Worm (Caenorhabditis elegans) whole organism, young adult: ENCODE measurements around the gene vha-2.

Experiments
- B0035.1 ChIP-seq: sonication (generic microtip); optimal IDR thresholded peaks from 2 replicates; lab custom pipeline; 2016; ENCODE audit warnings: missing genetic modification characterization, mild to moderate bottlenecking, missing compliant biosample characterization, missing genotype, missing genetic modification reagents
- C06A6.2 ChIP-seq: fragments of 200-800 bp; sonication (Bioruptor generic); conservative IDR thresholded peaks from 2 replicates; pipeline ENCODE4 v1.3.6; 2022; ENCODE audit warnings: missing genetic modification characterization, missing compliant biosample characterization
- D2030.7 ChIP-seq: fragments of 200-800 bp; sonication (Bioruptor generic); IDR thresholded peaks from 2 replicates; pipeline ENCODE4 v1.3.6; 2022; ENCODE audit warnings: missing genetic modification reagents, missing genetic modification characterization, missing compliant biosample characterization
- F52B5.7 ChIP-seq: sonication (generic microtip); optimal IDR thresholded peaks from 2 replicates; lab custom pipeline; 2016; ENCODE audit warnings: mild to moderate bottlenecking, missing genetic modification characterization, missing compliant biosample characterization
- F55B11.4 ChIP-seq: sonication (generic microtip); optimal IDR thresholded peaks from 2 replicates; lab custom pipeline; 2016; ENCODE audit warnings: missing compliant biosample characterization, missing genetic modification characterization, borderline replicate concordance; ENCODE audit not compliant: insufficient read depth
- F57A8.1 ChIP-seq: fragments of 200-800 bp; sonication (Bioruptor generic); optimal IDR thresholded peaks from 2 replicates; lab custom pipeline; 2018; ENCODE audit warnings: mild to moderate bottlenecking, missing genetic modification characterization, moderate library complexity, missing compliant biosample characterization
- T07F8.4 ChIP-seq: sonication (generic microtip); optimal IDR thresholded peaks from 2 replicates; lab custom pipeline; 2016; ENCODE audit warnings: mild to moderate bottlenecking, missing genetic modification characterization, moderate library complexity, missing compliant biosample characterization
- akir-1 ChIP-seq: fragments of 200-800 bp; sonication (Bioruptor generic); optimal IDR thresholded peaks from 2 replicates; lab custom pipeline; 2018; ENCODE audit warnings: mild to moderate bottlenecking, missing genetic modification characterization, moderate library complexity, missing compliant biosample characterization
- atf-7 ChIP-seq: sonication (generic microtip); optimal IDR thresholded peaks from 2 replicates; lab custom pipeline; 2017; ENCODE audit warnings: mild to moderate bottlenecking, missing genetic modification characterization, missing compliant biosample characterization
- attf-5 ChIP-seq: fragments of 200-800 bp; sonication (Bioruptor generic); optimal IDR thresholded peaks from 2 replicates; lab custom pipeline; 2018; ENCODE audit warnings: mild to moderate bottlenecking, missing genetic modification characterization, missing compliant biosample characterization
- attf-6 ChIP-seq: fragments of 200-800 bp; sonication (Bioruptor generic); IDR thresholded peaks from 2 replicates; pipeline ENCODE4 v1.3.6; 2022; ENCODE audit warnings: missing genetic modification reagents, missing genetic modification characterization, missing compliant biosample characterization
- bed-1 ChIP-seq: fragments of 200-800 bp; sonication (Bioruptor generic); IDR thresholded peaks from 2 replicates; pipeline ENCODE4 v1.3.6; 2022; ENCODE audit warnings: missing genetic modification reagents, missing genetic modification characterization, missing compliant biosample characterization
- ceh-100 ChIP-seq: fragments of 200-800 bp; sonication (Bioruptor generic); IDR thresholded peaks from 2 replicates; pipeline ENCODE4 v1.3.6; 2022; ENCODE audit warnings: missing genetic modification reagents, missing genetic modification characterization, missing compliant biosample characterization
- ceh-79 ChIP-seq: sonication (generic microtip); optimal IDR thresholded peaks from 2 replicates; lab custom pipeline; 2017; ENCODE audit warnings: mild to moderate bottlenecking, missing genetic modification characterization, missing compliant biosample characterization
- chd-7 ChIP-seq: sonication (generic microtip); optimal IDR thresholded peaks from 2 replicates; lab custom pipeline; 2016; ENCODE audit warnings: mild to moderate bottlenecking, missing genetic modification characterization, moderate library complexity, missing compliant biosample characterization
- die-1 ChIP-seq: sonication (generic microtip); optimal IDR thresholded peaks from 2 replicates; lab custom pipeline; 2016; ENCODE audit warnings: missing genotype, mild to moderate bottlenecking, missing genetic modification characterization, missing compliant biosample characterization
- dox-1 ChIP-seq: fragments of 200-800 bp; sonication (Bioruptor generic); IDR thresholded peaks from 2 replicates; pipeline ENCODE4 v1.3.6; 2022; ENCODE audit warnings: missing genetic modification reagents, missing genetic modification characterization, missing compliant biosample characterization
- dpl-1 ChIP-seq: fragments of 150-350 bp; optimal IDR thresholded peaks from 2 replicates; lab custom pipeline; 2014; ENCODE audit warnings: missing biosample characterization, missing genetic modification reagents, missing genetic modification characterization
- efl-1 ChIP-seq: fragments of 150-350 bp; optimal IDR thresholded peaks from 2 replicates; lab custom pipeline; 2014; ENCODE audit warnings: missing biosample characterization, missing genetic modification reagents, missing genetic modification characterization
- egl-44 ChIP-seq: fragments of 200-800 bp; sonication (Bioruptor generic); IDR thresholded peaks from 2 replicates; pipeline ENCODE4 v1.3.6; 2022; ENCODE audit warnings: missing genetic modification reagents, missing genetic modification characterization, missing compliant biosample characterization
- ekl-4 ChIP-seq: fragments of 200-800 bp; sonication (Bioruptor generic); IDR thresholded peaks from 2 replicates; pipeline ENCODE4 v1.3.6; 2022; ENCODE audit warnings: missing genetic modification reagents, missing genetic modification characterization, missing compliant biosample characterization
- fkh-3 ChIP-seq: sonication (generic microtip); optimal IDR thresholded peaks from 2 replicates; lab custom pipeline; 2016; ENCODE audit warnings: mild to moderate bottlenecking, missing genetic modification characterization, missing compliant biosample characterization
- hlh-12 ChIP-seq: sonication (generic microtip); optimal IDR thresholded peaks from 2 replicates; lab custom pipeline; 2016; ENCODE audit warnings: missing genetic modification characterization, missing compliant biosample characterization
- hlh-26 ChIP-seq: fragments of 200-800 bp; sonication (Bioruptor generic); conservative IDR thresholded peaks from 2 replicates; pipeline ENCODE4 v1.3.6; 2022; ENCODE audit warnings: missing genetic modification reagents, missing genetic modification characterization, missing compliant biosample characterization
- lin-40 ChIP-seq: sonication (generic microtip); optimal IDR thresholded peaks from 2 replicates; lab custom pipeline; 2016; ENCODE audit warnings: missing genetic modification characterization, mild to moderate bottlenecking, missing compliant biosample characterization, missing genotype, missing genetic modification reagents
- lir-1 ChIP-seq: fragments of 200-800 bp; sonication (Bioruptor generic); conservative IDR thresholded peaks from 2 replicates; pipeline ENCODE4 v1.3.6; 2022; ENCODE audit warnings: missing genetic modification reagents, missing genetic modification characterization, missing compliant biosample characterization
- nfya-1 ChIP-seq: sonication (generic microtip); optimal IDR thresholded peaks from 2 replicates; lab custom pipeline; 2017; ENCODE audit warnings: antibody characterized with exemption, missing compliant biosample characterization, missing genetic modification characterization, borderline replicate concordance; ENCODE audit not compliant: insufficient read depth
- nhr-80 ChIP-seq: sonication (generic microtip); optimal IDR thresholded peaks from 2 replicates; lab custom pipeline; 2016; ENCODE audit warnings: missing genetic modification characterization, missing compliant biosample characterization
- nhr-90 ChIP-seq: sonication (generic microtip); optimal IDR thresholded peaks from 2 replicates; lab custom pipeline; 2016; ENCODE audit warnings: missing genotype, mild to moderate bottlenecking, missing genetic modification characterization, missing compliant biosample characterization
- pbrm-1 ChIP-seq: fragments of 200-800 bp; sonication (Bioruptor generic); IDR thresholded peaks from 2 replicates; pipeline ENCODE4 v1.3.6; 2022; ENCODE audit warnings: missing genetic modification reagents, missing genetic modification characterization, missing compliant biosample characterization
- pha-4 ChIP-seq: fragments of 150-350 bp; sonication (generic microtip); optimal IDR thresholded peaks from 2 replicates; lab custom pipeline; 2014; ENCODE audit warnings: missing biosample characterization, missing genetic modification reagents, missing genetic modification characterization
- snpc-1.3 ChIP-seq: sonication (generic microtip); optimal IDR thresholded peaks from 2 replicates; lab custom pipeline; 2017; ENCODE audit warnings: missing genetic modification characterization, mild to moderate bottlenecking, missing compliant biosample characterization, antibody characterized with exemption, moderate library complexity, missing genotype, missing genetic modification reagents; ENCODE audit not compliant: insufficient read depth
- snpc-4 ChIP-seq, 5 experiments: fragments of 150-350 bp in 1 of 5; sonication (generic microtip) in 4 of 5; optimal IDR thresholded peaks; 2 replicates each; lab custom pipeline; 2014 to 2018; ENCODE audit warnings: missing genetic modification characterization in 5 of 5, missing biosample characterization in 3 of 5, antibody characterized with exemption in 2 of 5, mild to moderate bottlenecking in 2 of 5, missing compliant biosample characterization in 2 of 5, missing genotype in 2 of 5, moderate library complexity in 2 of 5, missing genetic modification reagents in 1 of 5
- somi-1 ChIP-seq: fragments of 200-800 bp; sonication (Bioruptor generic); optimal IDR thresholded peaks from 2 replicates; lab custom pipeline; 2018; ENCODE audit warnings: mild to moderate bottlenecking, missing genetic modification characterization, missing compliant biosample characterization
- tbp1 ChIP-seq: fragments of 200-800 bp; sonication (Bioruptor generic); optimal IDR thresholded peaks from 2 replicates; lab custom pipeline; 2018; ENCODE audit warnings: mild to moderate bottlenecking, missing genetic modification characterization, missing compliant biosample characterization
- unc-130 ChIP-seq: sonication (generic microtip); optimal IDR thresholded peaks from 2 replicates; lab custom pipeline; 2016; ENCODE audit warnings: missing genetic modification reagents, missing genetic modification characterization, missing compliant biosample characterization
- xnd-1 ChIP-seq: sonication (generic microtip); optimal IDR thresholded peaks from 2 replicates; lab custom pipeline; 2016; ENCODE audit warnings: missing genotype, missing genetic modification reagents, missing genetic modification characterization, missing compliant biosample characterization
- zim-3 ChIP-seq: sonication (generic microtip); optimal IDR thresholded peaks from 2 replicates; lab custom pipeline; 2017; ENCODE audit warnings: mild to moderate bottlenecking, missing genetic modification characterization, moderate library complexity, missing compliant biosample characterization
- ztf-18 ChIP-seq: sonication (generic microtip); optimal IDR thresholded peaks from 2 replicates; lab custom pipeline; 2016; ENCODE audit warnings: missing genotype, mild to moderate bottlenecking, missing genetic modification characterization, missing compliant biosample characterization
- ztf-22 ChIP-seq: fragments of 200-800 bp; sonication (Bioruptor generic); optimal IDR thresholded peaks from 2 replicates; lab custom pipeline; 2018; ENCODE audit warnings: mild to moderate bottlenecking, missing genetic modification characterization, moderate library complexity, missing compliant biosample characterization
- ztf-25 ChIP-seq: fragments of 200-800 bp; sonication (Bioruptor generic); IDR thresholded peaks from 2 replicates; pipeline ENCODE4 v1.3.6; 2022; ENCODE audit warnings: missing genetic modification reagents, missing genetic modification characterization, missing compliant biosample characterization
- ztf-26 ChIP-seq: sonication (generic microtip); optimal IDR thresholded peaks from 2 replicates; lab custom pipeline; 2017; ENCODE audit warnings: missing genetic modification characterization, missing compliant biosample characterization

vha-2 gene

ce11 chrIII:9818763-9819162 is 36.8 kb downstream of the vha-2 start, which contains the start of gene panl-3 (continued):
- TF ChIP-seq lin-40 (tag; lab: Kevin White, UChicago): peak; percentile 37
- TF ChIP-seq zim-3 (tag; lab: Kevin White, UChicago): no peak
- peak; percentile 0 for TF ChIP-seq dpl-1 (GFP tag; lab: Kevin White, UChicago)
- peak; percentile 88 for TF ChIP-seq attf-5 (GFP tag; lab: Kevin White, UChicago)
- TF ChIP-seq pbrm-1 (GFP tag; lab: Robert Waterston, UW): 0 out of 2 replicates have a peak, but pooled peaks have one; percentile 12
- no peak for TF ChIP-seq xnd-1 (tag; lab: Kevin White, UChicago)
- TF ChIP-seq somi-1 (GFP tag; lab: Kevin White, UChicago): peak; percentile 36

ce11 chrIII:9822942-9823341 is 41.0 kb downstream of the vha-2 start, which contains the start of gene arl-5:
Gene arl-5, plus strand, starts transcription at chrIII:9823242.
- TF ChIP-seq akir-1 (GFP tag; lab: Kevin White, UChicago): no peak
- no peak for TF ChIP-seq ceh-79 (tag; lab: Kevin White, UChicago)
- no peak for TF ChIP-seq ztf-22 (GFP tag; lab: Kevin White, UChicago)
- no peak for TF ChIP-seq nhr-90 (tag; lab: Kevin White, UChicago)
- TF ChIP-seq D2030.7 (GFP tag; lab: Robert Waterston, UW): no peak
- no peak for TF ChIP-seq atf-7
- TF ChIP-seq ztf-25 (GFP tag; lab: Robert Waterston, UW): no peak
- TF ChIP-seq xnd-1 (tag; lab: Kevin White, UChicago): no peak
- no peak for TF ChIP-seq unc-130 (GFP tag; lab: Kevin White, UChicago)
- no peak for TF ChIP-seq attf-6
- TF ChIP-seq, all 124 proteins: peak for 0

DNA sequence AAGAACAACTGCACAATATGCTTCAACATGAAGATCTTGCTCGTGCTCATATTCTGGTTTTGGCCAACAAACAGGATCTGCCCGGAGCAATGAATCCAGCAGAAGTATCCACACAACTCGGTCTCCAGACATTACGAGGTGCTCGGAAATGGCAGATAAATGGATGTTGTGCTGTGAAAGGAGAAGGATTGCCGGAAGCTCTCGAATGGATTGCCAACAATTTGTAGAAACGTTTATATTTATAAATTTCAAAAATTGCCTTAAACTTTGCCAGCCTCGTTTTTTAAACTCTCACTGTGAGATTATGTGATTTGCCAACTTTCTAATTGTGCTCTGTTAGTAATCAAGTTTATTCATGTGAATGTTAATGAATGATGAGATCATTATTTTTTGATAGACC is 41.8 kb downstream of the vha-2 start:
- TF ChIP-seq die-1 (tag; lab: Kevin White, UChicago) (no peak), F57A8.1 (no peak), F52B5.7 (tag; lab: Kevin White, UChicago) (no peak), attf-5 (GFP tag; lab: Kevin White, UChicago) (no peak), ztf-25 (GFP tag; lab: Robert Waterston, UW) (no peak), C06A6.2 (GFP tag; lab: Robert Waterston, UW) (no peak), nfya-1 (no peak), efl-1 (GFP tag; lab: Kevin White, UChicago) (no peak), B0035.1 (tag; lab: Kevin White, UChicago) (no peak), bed-1 (GFP tag; lab: Robert Waterston, UW) (no peak), ceh-100 (GFP tag; lab: Robert Waterston, UW) (no peak), dox-1 (GFP tag; lab: Robert Waterston, UW) (no peak), ztf-18 (tag; lab: Kevin White, UChicago) (no peak), hlh-12 (tag; lab: Kevin White, UChicago) (no peak), snpc-4 (GFP tag; optimal IDR thresholded peaks at IDR 0.05; lab: Kevin White, UChicago) (no peak), snpc-4 (tag; optimal IDR thresholded peaks at IDR 0.05; lab: Kevin White, UChicago) (no peak)

DNA sequence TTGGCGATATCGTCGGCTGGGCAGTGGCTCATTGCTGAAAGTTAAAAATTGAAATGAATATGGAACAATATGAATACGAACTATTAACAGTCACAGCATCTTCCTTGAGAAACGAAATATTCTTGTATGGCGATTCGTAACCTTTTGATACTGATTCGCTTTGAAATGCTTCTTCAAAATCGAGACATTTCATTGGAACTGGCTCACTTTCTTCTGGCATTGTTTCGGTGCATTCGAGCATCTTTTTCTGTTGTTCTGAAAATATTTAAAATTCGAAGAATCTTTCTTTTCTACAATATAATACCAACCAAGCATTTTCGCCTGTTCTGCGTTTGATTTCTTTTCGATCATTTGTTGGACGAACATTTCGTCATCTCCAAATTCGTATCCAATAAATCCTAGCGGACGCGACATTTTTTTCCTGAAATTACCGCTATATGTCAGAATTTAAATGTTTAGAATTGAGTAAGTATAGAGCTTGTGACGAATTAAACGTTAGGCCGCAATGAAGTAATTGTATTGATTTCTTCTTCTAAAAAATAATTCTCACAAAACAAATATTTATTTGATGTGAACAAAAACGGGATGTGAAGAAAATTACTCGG is 42.5 kb downstream of the vha-2 start, which contains the start of gene lin-52:
lin-52 (minus strand) TSS at position 421 of the 605 bp plus-strand sequence.
- TF ChIP-seq pha-4 (tag; lab: Kevin White, UChicago) (no peak), T07F8.4 (tag; lab: Kevin White, UChicago) (no peak), chd-7 (peak; percentile 64), ztf-26 (tag; lab: Kevin White, UChicago) (peak; percentile 46), ztf-25 (GFP tag; lab: Robert Waterston, UW) (no peak), ekl-4 (GFP tag; lab: Robert Waterston, UW) (peak; percentile 35), B0035.1 (tag; lab: Kevin White, UChicago) (peak; percentile 31), snpc-1.3 (tag; lab: Kevin White, UChicago) (no peak), tbp1 (GFP tag; lab: Kevin White, UChicago) (peak; percentile 11), lir-1 (GFP tag; lab: Robert Waterston, UW) (no peak), hlh-26 (GFP tag; lab: Robert Waterston, UW) (no peak), fkh-3 (tag; lab: Kevin White, UChicago) (peak; percentile 13), egl-44 (no peak), F55B11.4 (no peak), efl-1 (GFP tag; lab: Kevin White, UChicago) (no peak), atf-7 (peak; percentile 51), nhr-80 (no peak)
